Worm (Caenorhabditis elegans) whole organism, late embryonic: Measurements from ENCODE around the gene cdk-12.

Source experiments
- ceh-31 ChIP-seq: sonication (generic microtip); optimal IDR thresholded peaks from 2 replicates; lab custom pipeline; 2016; ENCODE audit warnings: missing genetic modification characterization, missing compliant biosample characterization
- ceh-34 ChIP-seq: sonication (generic microtip); optimal IDR thresholded peaks from 2 replicates; lab custom pipeline; 2016; ENCODE audit warnings: mild to moderate bottlenecking, missing genetic modification characterization, missing compliant biosample characterization
- elt-2 ChIP-seq: sonication (generic microtip); optimal IDR thresholded peaks from 2 replicates; lab custom pipeline; 2016; ENCODE audit warnings: missing genetic modification reagents, missing genetic modification characterization, missing compliant biosample characterization
- elt-4 ChIP-seq: sonication (generic microtip); optimal IDR thresholded peaks from 2 replicates; lab custom pipeline; 2016; ENCODE audit warnings: missing genetic modification characterization, missing compliant biosample characterization
- ets-4 ChIP-seq: sonication (generic microtip); optimal IDR thresholded peaks from 2 replicates; lab custom pipeline; 2016; ENCODE audit warnings: missing genetic modification characterization, missing compliant biosample characterization
- fkh-10 ChIP-seq: fragments of 150-350 bp; optimal IDR thresholded peaks from 2 replicates; lab custom pipeline; 2014; ENCODE audit warnings: missing biosample characterization, missing genetic modification reagents, missing genetic modification characterization
- nhr-11 ChIP-seq: fragments of 150-350 bp; optimal IDR thresholded peaks from 2 replicates; lab custom pipeline; 2014; ENCODE audit warnings: missing biosample characterization, missing genetic modification characterization

ce11 chrIII:4359900-4360299 is 27.1 kb downstream of the cdk-12 start:
- TF ChIP-seq ceh-34 (tag; lab: Kevin White, UChicago) (no peak), ceh-31 (tag; lab: Kevin White, UChicago) (no peak), fkh-10 (GFP tag; lab: Kevin White, UChicago) (no peak), ets-4 (tag; lab: Kevin White, UChicago) (no peak), nhr-11 (tag; lab: Kevin White, UChicago) (no peak), elt-4 (tag; lab: Kevin White, UChicago) (no peak), elt-2 (no peak)
